Worm (Caenorhabditis elegans) whole organism, L3 larva: ENCODE data around the gene ubc-22.
A peak's percentile ranks its signal among the peaks of the same experiment; 100 is the strongest.

Experiments used
- ama-1 ChIP-seq: fragments of 150-350 bp; optimal IDR thresholded peaks from 2 replicates; lab custom pipeline; 2018
- ceh-9 ChIP-seq: sonication (generic microtip); optimal IDR thresholded peaks from 2 replicates; lab custom pipeline; 2018; ENCODE audit warnings: missing biosample characterization, missing genetic modification characterization
- daf-12 ChIP-seq: fragments of 150-350 bp; optimal IDR thresholded peaks from 2 replicates; lab custom pipeline; 2014; ENCODE audit warnings: missing biosample characterization, missing genetic modification reagents, missing genetic modification characterization
- elt-1 ChIP-seq: fragments of 150-350 bp; optimal IDR thresholded peaks from 2 replicates; lab custom pipeline; 2014; ENCODE audit warnings: missing biosample characterization, missing genetic modification characterization
- elt-2 ChIP-seq: sonication (generic microtip); optimal IDR thresholded peaks from 2 replicates; lab custom pipeline; 2016; ENCODE audit warnings: missing genetic modification reagents, mild to moderate bottlenecking, missing genetic modification characterization, missing compliant biosample characterization
- fkh-10 ChIP-seq: sonication (generic microtip); optimal IDR thresholded peaks from 2 replicates; lab custom pipeline; 2017; ENCODE audit warnings: missing biosample characterization, missing genetic modification reagents, missing genetic modification characterization
- lsy-12 ChIP-seq: sonication (generic microtip); optimal IDR thresholded peaks from 2 replicates; lab custom pipeline; 2016; ENCODE audit warnings: mild to moderate bottlenecking, missing genetic modification characterization, missing compliant biosample characterization
- mdl-1 ChIP-seq: fragments of 150-350 bp; optimal IDR thresholded peaks from 2 replicates; lab custom pipeline; 2014; ENCODE audit warnings: missing biosample characterization, missing genetic modification characterization
- nhr-11 ChIP-seq: fragments of 150-350 bp; optimal IDR thresholded peaks from 2 replicates; lab custom pipeline; 2014; ENCODE audit warnings: missing biosample characterization, missing genetic modification characterization
- nhr-237 ChIP-seq: fragments of 150-350 bp; optimal IDR thresholded peaks from 2 replicates; lab custom pipeline; 2014; ENCODE audit warnings: missing biosample characterization, missing genetic modification characterization
- nhr-25 ChIP-seq: sonication (generic microtip); optimal IDR thresholded peaks from 2 replicates; lab custom pipeline; 2017; ENCODE audit warnings: missing biosample characterization, missing genetic modification characterization
- nhr-28 ChIP-seq: fragments of 150-350 bp; optimal IDR thresholded peaks from 2 replicates; lab custom pipeline; 2014; ENCODE audit warnings: missing biosample characterization, missing genetic modification characterization
- nhr-43 ChIP-seq: sonication (generic microtip); optimal IDR thresholded peaks from 2 replicates; lab custom pipeline; 2016; ENCODE audit warnings: mild to moderate bottlenecking, missing genetic modification characterization, missing compliant biosample characterization; ENCODE audit not compliant: poor library complexity, severe bottlenecking
- nhr-77 ChIP-seq: fragments of 150-350 bp; optimal IDR thresholded peaks from 2 replicates; lab custom pipeline; 2014; ENCODE audit warnings: missing biosample characterization, missing genetic modification characterization
- pha-4 ChIP-seq: fragments of 150-350 bp; optimal IDR thresholded peaks from 2 replicates; lab custom pipeline; 2014; ENCODE audit warnings: missing biosample characterization, missing genetic modification reagents, missing genetic modification characterization
- pqm-1 ChIP-seq: fragments of 150-350 bp; optimal IDR thresholded peaks from 2 replicates; lab custom pipeline; 2017; ENCODE audit warnings: missing biosample characterization, missing genetic modification characterization, inconsistent platforms
- sea-2 ChIP-seq: fragments of 150-350 bp; sonication (generic microtip); optimal IDR thresholded peaks from 4 replicates; lab custom pipeline; 2014; ENCODE audit warnings: missing biosample characterization, missing genetic modification reagents, missing genetic modification characterization
- skn-1 ChIP-seq: fragments of 150-350 bp; optimal IDR thresholded peaks from 2 replicates; lab custom pipeline; 2014; ENCODE audit warnings: missing biosample characterization, missing genetic modification characterization
- unc-39 ChIP-seq: sonication (generic microtip); optimal IDR thresholded peaks from 4 replicates; lab custom pipeline; 2017; ENCODE audit warnings: missing biosample characterization, missing genetic modification characterization
- zag-1 ChIP-seq: fragments of 150-350 bp; optimal IDR thresholded peaks from 2 replicates; lab custom pipeline; 2014; ENCODE audit warnings: missing biosample characterization, missing genetic modification characterization

Gene ubc-22

DNA sequence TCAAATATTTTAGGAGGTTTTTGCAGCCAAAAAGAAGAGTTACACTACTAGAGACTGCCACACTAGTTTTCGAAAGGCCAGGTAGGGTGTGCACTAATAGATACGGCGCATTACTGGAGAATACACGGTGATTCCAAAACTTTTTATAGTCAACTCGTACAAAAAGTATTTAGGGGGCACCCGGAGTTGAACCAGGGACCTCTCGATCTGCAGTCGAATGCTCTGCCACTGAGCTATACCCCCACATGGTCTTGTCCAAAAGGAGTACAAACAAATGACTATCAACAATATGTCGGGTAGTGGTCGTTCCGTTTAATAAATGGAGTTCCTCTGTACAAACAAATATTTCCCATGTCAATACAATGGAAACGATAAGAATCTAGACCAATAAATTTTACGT, 51.0 kb downstream of the ubc-22 start:
- TF ChIP-seq elt-2 (tag; lab: Kevin White, UChicago) = peak; percentile 47
- TF ChIP-seq lsy-12 (tag; lab: Kevin White, UChicago) = no peak
- TF ChIP-seq nhr-77 (tag; lab: Kevin White, UChicago) = no peak
- TF ChIP-seq zag-1 (tag; lab: Kevin White, UChicago) = no peak
- no peak for TF ChIP-seq ama-1 (lab: Kevin White, UChicago)
- no peak for TF ChIP-seq daf-12 (tag; lab: Kevin White, UChicago)
- no peak for TF ChIP-seq elt-1 (tag; lab: Kevin White, UChicago)
- no peak for TF ChIP-seq nhr-28
- no peak for TF ChIP-seq ceh-9
- TF ChIP-seq mdl-1 = no peak
- TF ChIP-seq pha-4 = peak; percentile 43
- peak; percentile 15 for TF ChIP-seq pqm-1
- no peak for TF ChIP-seq nhr-43
- TF ChIP-seq skn-1 (tag; lab: Kevin White, UChicago) = no peak
- TF ChIP-seq sea-2 (GFP tag; lab: Kevin White, UChicago) = no peak
- no peak for TF ChIP-seq unc-39 (tag; lab: Kevin White, UChicago)
- no peak for TF ChIP-seq fkh-10 (GFP tag; lab: Kevin White, UChicago)
- no peak for TF ChIP-seq nhr-25 (tag; lab: Kevin White, UChicago)
- no peak for TF ChIP-seq nhr-237
- TF ChIP-seq nhr-11 (tag; lab: Kevin White, UChicago) = no peak
